Worm (Caenorhabditis elegans): ENCODE data around the gene F36H5.10.

Gene F36H5.10

ce11 chrII:1730103-1730502 is 27.0 kb upstream of the F36H5.10 start, which contains the start of gene ceh-81:
Gene ceh-81 (plus strand): TSS chrII:1730403.
- TF ChIP-seq ceh-36 (tag; optimal IDR thresholded peaks at IDR 0.05): no peak
- no peak for TF ChIP-seq ceh-13 (GFP tag; optimal IDR thresholded peaks at IDR 0.05)
- no peak for TF ChIP-seq hmbx-1 (tag; optimal IDR thresholded peaks at IDR 0.05)
- no peak for TF ChIP-seq scrt-1 (GFP tag; IDR thresholded peaks at IDR 0.05)
- no peak for TF ChIP-seq B0310.2 (tag; optimal IDR thresholded peaks at IDR 0.05)
- no peak for TF ChIP-seq hnd-1 (tag; optimal IDR thresholded peaks at IDR 0.05)
- TF ChIP-seq hmg-4 (GFP tag; optimal IDR thresholded peaks at IDR 0.05): no peak
- no peak for TF ChIP-seq pes-1 (GFP tag; IDR thresholded peaks at IDR 0.05)
- TF ChIP-seq sea-1 (GFP tag; conservative IDR thresholded peaks at IDR 0.05): no peak
- no peak for TF ChIP-seq tbx-11 (GFP tag; IDR thresholded peaks at IDR 0.05)
- no peak for TF ChIP-seq tra-4 (tag; optimal IDR thresholded peaks at IDR 0.05)
- no peak for TF ChIP-seq flt-1 (GFP tag; IDR thresholded peaks at IDR 0.05)
- TF ChIP-seq aly-1 (tag; optimal IDR thresholded peaks at IDR 0.05): no peak
- no peak for TF ChIP-seq F13C5.2 (tag; optimal IDR thresholded peaks at IDR 0.05)
- no peak for TF ChIP-seq ets-7 (tag; optimal IDR thresholded peaks at IDR 0.05)
- TF ChIP-seq tbx-37 (GFP tag; conservative IDR thresholded peaks at IDR 0.05): no peak

DNA sequence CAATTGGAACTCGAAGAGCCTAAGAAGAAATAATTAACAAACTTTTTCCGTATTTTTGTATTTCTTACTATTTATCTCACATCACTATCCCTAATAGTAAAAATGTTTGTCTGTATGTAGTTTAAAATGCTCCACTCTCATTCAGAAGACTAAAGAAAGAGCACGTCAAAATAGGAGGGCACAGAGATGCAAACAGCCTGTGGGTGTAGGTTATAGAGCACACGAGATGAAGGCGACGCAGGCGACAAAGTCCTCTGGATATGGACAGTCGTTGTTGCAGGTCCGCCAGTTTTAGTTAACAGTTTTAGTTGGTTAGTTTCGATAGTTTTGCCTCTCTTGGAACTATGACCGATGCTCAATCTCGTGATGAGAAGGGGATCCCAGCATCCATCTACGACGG is 25.2 kb upstream of the F36H5.10 start, which contains the start of gene ceh-82:
Gene ceh-82, plus strand, starts transcription at position 301 of the 400 bp plus-strand sequence.
- TF ChIP-seq ceh-13 (GFP tag; optimal IDR thresholded peaks at IDR 0.05): no peak
- no peak for TF ChIP-seq sea-1 (GFP tag; conservative IDR thresholded peaks at IDR 0.05)
- TF ChIP-seq F13C5.2 (tag; optimal IDR thresholded peaks at IDR 0.05): no peak
- TF ChIP-seq ceh-36 (tag; optimal IDR thresholded peaks at IDR 0.05): no peak
- TF ChIP-seq pes-1 (GFP tag; IDR thresholded peaks at IDR 0.05): no peak
- TF ChIP-seq tbx-11 (GFP tag; IDR thresholded peaks at IDR 0.05): no peak
- no peak for TF ChIP-seq aly-1 (tag; optimal IDR thresholded peaks at IDR 0.05)
- TF ChIP-seq B0310.2 (tag; optimal IDR thresholded peaks at IDR 0.05): no peak
- no peak for TF ChIP-seq hmg-4 (GFP tag; optimal IDR thresholded peaks at IDR 0.05)

- no peak for TF ChIP-seq hmbx-1 (tag; optimal IDR thresholded peaks at IDR 0.05)
- TF ChIP-seq flt-1 (GFP tag; IDR thresholded peaks at IDR 0.05): no peak
- TF ChIP-seq ceh-13 (GFP tag; optimal IDR thresholded peaks at IDR 0.05): no peak
- TF ChIP-seq tbx-37 (GFP tag; conservative IDR thresholded peaks at IDR 0.05): no peak
- no peak for TF ChIP-seq F13C5.2 (tag; optimal IDR thresholded peaks at IDR 0.05)
- no peak for TF ChIP-seq scrt-1 (GFP tag; IDR thresholded peaks at IDR 0.05)
- TF ChIP-seq hnd-1 (tag; optimal IDR thresholded peaks at IDR 0.05): no peak
- TF ChIP-seq ceh-36 (tag; optimal IDR thresholded peaks at IDR 0.05): no peak
Observed at ce11 chrII:1735145-1735544, 22.0 kb upstream of the F36H5.10 start.

DNA sequence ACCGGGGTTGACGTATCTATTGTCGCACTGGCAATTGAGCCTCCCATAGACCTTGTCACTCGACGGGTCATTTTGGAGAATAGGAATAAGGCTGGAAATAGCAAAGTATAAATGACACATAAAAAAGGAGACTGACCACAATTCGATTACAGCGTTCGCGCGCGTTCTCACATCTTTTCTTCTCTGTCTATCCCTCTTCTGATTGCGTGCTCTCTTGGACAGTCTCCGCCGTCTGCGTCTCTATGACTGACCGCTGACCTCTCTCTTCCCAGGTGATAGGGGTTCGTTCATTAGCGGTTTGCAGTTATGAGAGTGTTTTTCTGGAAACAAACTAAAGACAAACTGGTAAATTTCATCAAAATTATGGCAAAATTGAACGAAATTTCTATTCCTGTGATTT is 20.8 kb upstream of the F36H5.10 start, which contains the start of gene ceh-83:
Gene ceh-83, minus strand, starts transcription at position 181 of the 400 bp plus-strand sequence.
- TF ChIP-seq ceh-13 (GFP tag; optimal IDR thresholded peaks at IDR 0.05) (no peak), ama-1 (optimal IDR thresholded peaks at IDR 0.05) (no peak), flt-1 (GFP tag; IDR thresholded peaks at IDR 0.05) (no peak), ceh-36 (tag; optimal IDR thresholded peaks at IDR 0.05) (no peak)

DNA sequence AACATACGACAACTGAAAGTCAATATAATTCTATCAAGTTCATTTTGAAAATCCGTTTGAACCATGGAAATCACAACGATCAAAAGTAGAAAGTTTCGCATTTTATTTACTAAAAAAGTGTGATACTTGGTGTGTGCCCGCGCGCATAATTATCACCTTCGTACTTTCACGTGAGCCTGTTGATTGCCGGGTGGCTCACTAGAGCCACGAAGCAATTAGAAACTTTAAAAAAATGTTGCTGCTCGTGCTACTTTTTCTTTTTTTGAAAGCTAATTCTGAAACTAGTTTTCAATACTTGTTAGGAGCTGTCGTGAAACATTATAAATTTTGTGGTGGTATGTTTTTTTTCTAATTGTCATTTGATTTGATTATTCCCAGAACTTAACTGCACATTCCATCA is 18.3 kb upstream of the F36H5.10 start, which contains the start of the genes irld-9 and irld-33:
Gene irld-9, minus strand, starts transcription at position 101 of the 400 bp plus-strand sequence.
Gene irld-33, plus strand, starts transcription at position 209 of the 400 bp plus-strand sequence.
- TF ChIP-seq ceh-36 (tag; optimal IDR thresholded peaks at IDR 0.05): no peak
- no peak for TF ChIP-seq hmbx-1 (tag; optimal IDR thresholded peaks at IDR 0.05)
- TF ChIP-seq B0310.2 (tag; optimal IDR thresholded peaks at IDR 0.05): no peak
- TF ChIP-seq ama-1 (optimal IDR thresholded peaks at IDR 0.05): no peak
- TF ChIP-seq F13C5.2 (tag; optimal IDR thresholded peaks at IDR 0.05): no peak
- no peak for TF ChIP-seq ets-7 (tag; optimal IDR thresholded peaks at IDR 0.05)
- no peak for TF ChIP-seq hmg-4 (GFP tag; optimal IDR thresholded peaks at IDR 0.05)
- TF ChIP-seq scrt-1 (GFP tag; IDR thresholded peaks at IDR 0.05): no peak
- no peak for TF ChIP-seq flt-1 (GFP tag; IDR thresholded peaks at IDR 0.05)
- TF ChIP-seq sea-1 (GFP tag; conservative IDR thresholded peaks at IDR 0.05): no peak
- TF ChIP-seq tbx-11 (GFP tag; IDR thresholded peaks at IDR 0.05): no peak
- no peak for TF ChIP-seq pes-1 (GFP tag; IDR thresholded peaks at IDR 0.05)
- no peak for TF ChIP-seq tbx-37 (GFP tag; conservative IDR thresholded peaks at IDR 0.05)
- TF ChIP-seq hnd-1 (tag; optimal IDR thresholded peaks at IDR 0.05): no peak
- no peak for TF ChIP-seq tra-4 (tag; optimal IDR thresholded peaks at IDR 0.05)
- TF ChIP-seq aly-1 (tag; optimal IDR thresholded peaks at IDR 0.05): no peak
- no peak for TF ChIP-seq ceh-13 (GFP tag; optimal IDR thresholded peaks at IDR 0.05)

ce11 chrII:1741248-1741647 is 15.9 kb upstream of the F36H5.10 start, which contains the start of gene K07G6.1:
Gene K07G6.1 (plus strand): TSS chrII:1741548.
- TF ChIP-seq tbx-11 (GFP tag; IDR thresholded peaks at IDR 0.05): no peak
- TF ChIP-seq ets-7 (tag; optimal IDR thresholded peaks at IDR 0.05): no peak
- no peak for TF ChIP-seq ceh-36 (tag; optimal IDR thresholded peaks at IDR 0.05)
- no peak for TF ChIP-seq tra-4 (tag; optimal IDR thresholded peaks at IDR 0.05)
- TF ChIP-seq ceh-13 (GFP tag; optimal IDR thresholded peaks at IDR 0.05): no peak
- no peak for TF ChIP-seq scrt-1 (GFP tag; IDR thresholded peaks at IDR 0.05)
- TF ChIP-seq F13C5.2 (tag; optimal IDR thresholded peaks at IDR 0.05): no peak
- no peak for TF ChIP-seq flt-1 (GFP tag; IDR thresholded peaks at IDR 0.05)
- TF ChIP-seq hmbx-1 (tag; optimal IDR thresholded peaks at IDR 0.05): no peak
- no peak for TF ChIP-seq hmg-4 (GFP tag; optimal IDR thresholded peaks at IDR 0.05)
- no peak for TF ChIP-seq ama-1 (optimal IDR thresholded peaks at IDR 0.05)
- no peak for TF ChIP-seq B0310.2 (tag; optimal IDR thresholded peaks at IDR 0.05)
- TF ChIP-seq pes-1 (GFP tag; IDR thresholded peaks at IDR 0.05): no peak
- TF ChIP-seq tbx-37 (GFP tag; conservative IDR thresholded peaks at IDR 0.05): no peak
- TF ChIP-seq aly-1 (tag; optimal IDR thresholded peaks at IDR 0.05): no peak
- no peak for TF ChIP-seq sea-1 (GFP tag; conservative IDR thresholded peaks at IDR 0.05)
- no peak for TF ChIP-seq hnd-1 (tag; optimal IDR thresholded peaks at IDR 0.05)

ce11 chrII:1742535-1742934 is 14.6 kb upstream of the F36H5.10 start, which contains the start of gene F36H5.12:
Gene F36H5.12 (plus strand): TSS chrII:1742835.
- no peak for TF ChIP-seq ceh-13 (GFP tag; optimal IDR thresholded peaks at IDR 0.05)

ce11 chrII:1744183-1744582 is 12.9 kb upstream of the F36H5.10 start, which contains the start of gene clec-19:
Gene clec-19 (plus strand): TSS chrII:1744483.
- TF ChIP-seq ceh-36 (tag; optimal IDR thresholded peaks at IDR 0.05) (no peak), ama-1 (optimal IDR thresholded peaks at IDR 0.05) (no peak), tbx-37 (GFP tag; conservative IDR thresholded peaks at IDR 0.05) (no peak), tbx-11 (GFP tag; IDR thresholded peaks at IDR 0.05) (no peak), hmbx-1 (tag; optimal IDR thresholded peaks at IDR 0.05) (no peak), F13C5.2 (tag; optimal IDR thresholded peaks at IDR 0.05) (no peak), pes-1 (GFP tag; IDR thresholded peaks at IDR 0.05) (no peak), ceh-13 (GFP tag; optimal IDR thresholded peaks at IDR 0.05) (no peak), hnd-1 (tag; optimal IDR thresholded peaks at IDR 0.05) (no peak), aly-1 (tag; optimal IDR thresholded peaks at IDR 0.05) (no peak), ets-7 (tag; optimal IDR thresholded peaks at IDR 0.05) (no peak), sea-1 (GFP tag; conservative IDR thresholded peaks at IDR 0.05) (no peak), tra-4 (tag; optimal IDR thresholded peaks at IDR 0.05) (no peak), B0310.2 (tag; optimal IDR thresholded peaks at IDR 0.05) (no peak), hmg-4 (GFP tag; optimal IDR thresholded peaks at IDR 0.05) (no peak), flt-1 (GFP tag; IDR thresholded peaks at IDR 0.05) (no peak), scrt-1 (GFP tag; IDR thresholded peaks at IDR 0.05) (no peak)

Data from whole organism, early embryonic.